Fruit fly (Drosophila melanogaster) whole organism, embryonic: ENCODE results near the gene fwd.

Source experiments
- Atf-2 ChIP-seq: fragments of 200-800 bp; sonication (Bioruptor generic); optimal IDR thresholded peaks from 2 replicates; lab custom pipeline; 2016; ENCODE audit warnings: missing biosample characterization, missing genetic modification characterization
- CG10462 ChIP-seq: fragments of 200-800 bp; sonication (Bioruptor generic); optimal IDR thresholded peaks from 2 replicates; lab custom pipeline; 2016; ENCODE audit warnings: missing biosample characterization, missing genetic modification characterization
- CG11560 ChIP-seq: fragments of 200-800 bp; sonication (Bioruptor generic); IDR thresholded peaks from 3 replicates; pipeline ENCODE4 v1.3.6; 2022; ENCODE audit warnings: missing biosample characterization, missing genetic modification characterization
- CG11695 ChIP-seq: fragments of 200-800 bp; sonication (Bioruptor generic); IDR thresholded peaks from 3 replicates; pipeline ENCODE4 v1.3.6; 2022; ENCODE audit warnings: missing biosample characterization, missing genetic modification characterization
- CG12104 ChIP-seq: fragments of 200-800 bp; sonication (Bioruptor generic); optimal IDR thresholded peaks from 3 replicates; lab custom pipeline; 2016; ENCODE audit warnings: missing biosample characterization, missing genetic modification characterization
- CG12155 ChIP-seq: fragments of 200-800 bp; sonication (Bioruptor generic); optimal IDR thresholded peaks from 3 replicates; lab custom pipeline; 2016; ENCODE audit warnings: missing biosample characterization, missing genetic modification characterization
- CG12236 ChIP-seq: fragments of 200-800 bp; sonication (Bioruptor generic); optimal IDR thresholded peaks from 2 replicates; lab custom pipeline; 2016; ENCODE audit warnings: missing biosample characterization, missing genetic modification characterization
- CG13296 ChIP-seq: fragments of 200-800 bp; sonication (Bioruptor generic); optimal IDR thresholded peaks from 3 replicates; lab custom pipeline; 2018; ENCODE audit warnings: missing biosample characterization, mild to moderate bottlenecking, missing genetic modification characterization
- CG13775 ChIP-seq: fragments of 200-800 bp; sonication (Bioruptor generic); optimal IDR thresholded peaks from 3 replicates; lab custom pipeline; 2017; ENCODE audit warnings: missing biosample characterization, mild to moderate bottlenecking, missing genetic modification characterization
- CG14667 ChIP-seq: fragments of 200-800 bp; sonication (Bioruptor generic); IDR thresholded peaks from 2 replicates; pipeline ENCODE4 v1.3.6; 2022; ENCODE audit warnings: missing biosample characterization, missing genetic modification characterization
- CG17328 ChIP-seq: fragments of 200-800 bp; sonication (Bioruptor generic); IDR thresholded peaks from 2 replicates; pipeline ENCODE4 v1.3.6; 2022; ENCODE audit warnings: missing biosample characterization, missing genetic modification characterization
- CG18011 ChIP-seq: fragments of 200-800 bp; sonication (Bioruptor generic); optimal IDR thresholded peaks from 2 replicates; lab custom pipeline; 2017; ENCODE audit warnings: missing biosample characterization, missing genetic modification characterization, mild to moderate bottlenecking, moderate library complexity, missing genotype
- CG18476 ChIP-seq: fragments of 200-800 bp; sonication (Bioruptor generic); optimal IDR thresholded peaks from 2 replicates; lab custom pipeline; 2016; ENCODE audit warnings: missing biosample characterization, mild to moderate bottlenecking, missing genetic modification characterization
- CG2202 ChIP-seq: fragments of 200-800 bp; sonication (Bioruptor generic); optimal IDR thresholded peaks from 2 replicates; lab custom pipeline; 2018; ENCODE audit warnings: missing biosample characterization, mild to moderate bottlenecking, missing genetic modification characterization
- CG34376 ChIP-seq: fragments of 200-800 bp; sonication (Bioruptor generic); optimal IDR thresholded peaks from 2 replicates; lab custom pipeline; 2018; ENCODE audit warnings: missing biosample characterization, mild to moderate bottlenecking, missing genetic modification characterization
- CG3995 ChIP-seq: fragments of 200-800 bp; sonication (Bioruptor generic); optimal IDR thresholded peaks from 3 replicates; lab custom pipeline; 2016; ENCODE audit warnings: missing biosample characterization, missing genetic modification characterization
- CG5180 ChIP-seq: fragments of 200-800 bp; sonication (Bioruptor generic); optimal IDR thresholded peaks from 3 replicates; lab custom pipeline; 2017; ENCODE audit warnings: missing biosample characterization, missing genetic modification characterization, mild to moderate bottlenecking, moderate library complexity, missing genetic modification reagents
- Dek ChIP-seq: fragments of 200-800 bp; sonication (Bioruptor generic); optimal IDR thresholded peaks from 3 replicates; lab custom pipeline; 2019; ENCODE audit warnings: missing biosample characterization, mild to moderate bottlenecking, missing genetic modification characterization, moderate library complexity
- Dfd ChIP-seq, 2 experiments: fragments of >200 bp; optimal IDR thresholded peaks; 2 replicates each; lab custom pipeline; 2017; ENCODE audit warnings: missing biosample characterization in 2 of 2, missing genetic modification characterization in 2 of 2
- Ets65A ChIP-seq: fragments of 200-800 bp; sonication (Bioruptor generic); peaks from one replicate; lab custom pipeline; 2016; ENCODE audit warnings: missing biosample characterization, missing genetic modification characterization
- Gug ChIP-seq: fragments of 200-800 bp; sonication (Bioruptor generic); IDR thresholded peaks from 4 replicates; pipeline ENCODE4 v1.3.6; 2022; ENCODE audit warnings: missing biosample characterization, missing genetic modification characterization
- HLH54F ChIP-seq: fragments of 200-800 bp; sonication (Bioruptor generic); optimal IDR thresholded peaks from 3 replicates; lab custom pipeline; 2016; ENCODE audit warnings: missing biosample characterization, missing genetic modification characterization
- Hand ChIP-seq: fragments of 200-800 bp; sonication (Bioruptor generic); optimal IDR thresholded peaks from 2 replicates; lab custom pipeline; 2017; ENCODE audit warnings: mild to moderate bottlenecking, missing biosample characterization, missing genetic modification reagents, missing genetic modification characterization
- Myb ChIP-seq: fragments of 200-800 bp; sonication (Bioruptor generic); optimal IDR thresholded peaks from 2 replicates; lab custom pipeline; 2016; ENCODE audit warnings: missing biosample characterization, missing genetic modification characterization
- Neu2 ChIP-seq: fragments of 200-800 bp; sonication (Bioruptor generic); optimal IDR thresholded peaks from 3 replicates; lab custom pipeline; 2016; ENCODE audit warnings: missing biosample characterization, missing genetic modification characterization, borderline replicate concordance
- Xrp1 ChIP-seq: fragments of 200-800 bp; sonication (Bioruptor generic); IDR thresholded peaks from 2 replicates; pipeline ENCODE4 v1.3.6; 2022; ENCODE audit warnings: missing biosample characterization, missing genetic modification characterization
- ab ChIP-seq: fragments of 200-800 bp; sonication (Bioruptor generic); optimal IDR thresholded peaks from 2 replicates; lab custom pipeline; 2016; ENCODE audit warnings: missing biosample characterization, missing genetic modification characterization
- al ChIP-seq: fragments of 200-800 bp; sonication (Bioruptor generic); IDR thresholded peaks from 2 replicates; pipeline ENCODE4 v1.3.6; 2022; ENCODE audit warnings: missing biosample characterization, missing genetic modification characterization
- aop ChIP-seq: fragments of 200-800 bp; sonication (Bioruptor generic); IDR thresholded peaks from 2 replicates; pipeline ENCODE4 v1.3.6; 2022; ENCODE audit warnings: missing biosample characterization, missing genetic modification characterization
- ap ChIP-seq: fragments of 200-800 bp; sonication (Bioruptor generic); IDR thresholded peaks from 2 replicates; pipeline ENCODE4 v1.3.6; 2022; ENCODE audit warnings: missing biosample characterization, missing genetic modification characterization
- bbx ChIP-seq: fragments of 200-800 bp; sonication (Bioruptor generic); IDR thresholded peaks from 2 replicates; pipeline ENCODE4 v1.3.6; 2022; ENCODE audit warnings: missing biosample characterization, missing genetic modification characterization; ENCODE audit not compliant: partially characterized antibody
- caup ChIP-seq: fragments of 200-800 bp; sonication (Bioruptor generic); optimal IDR thresholded peaks from 3 replicates; lab custom pipeline; 2017; ENCODE audit warnings: missing biosample characterization, mild to moderate bottlenecking, missing genetic modification characterization, moderate library complexity; ENCODE audit not compliant: severe bottlenecking
- corto ChIP-seq: fragments of 200-800 bp; sonication (Bioruptor generic); optimal IDR thresholded peaks from 2 replicates; lab custom pipeline; 2016; ENCODE audit warnings: missing biosample characterization, mild to moderate bottlenecking, missing genetic modification characterization, moderate library complexity
- croc ChIP-seq: fragments of 200-800 bp; sonication (Bioruptor generic); conservative IDR thresholded peaks from 3 replicates; pipeline ENCODE4 v1.3.6; 2022; ENCODE audit warnings: missing biosample characterization, missing genetic modification characterization
- dati ChIP-seq: fragments of 200-800 bp; sonication (Bioruptor generic); IDR thresholded peaks from 2 replicates; pipeline ENCODE4 v1.3.6; 2022; ENCODE audit warnings: missing biosample characterization, missing genetic modification characterization
- disco-r ChIP-seq: fragments of 200-800 bp; sonication (Bioruptor generic); optimal IDR thresholded peaks from 2 replicates; lab custom pipeline; 2016; ENCODE audit warnings: missing biosample characterization, missing genetic modification characterization
- dmrt11E ChIP-seq: fragments of 200-800 bp; sonication (Bioruptor generic); optimal IDR thresholded peaks from 3 replicates; lab custom pipeline; 2018; ENCODE audit warnings: missing biosample characterization, mild to moderate bottlenecking, missing genetic modification characterization, moderate library complexity
- dysf ChIP-seq: fragments of 200-800 bp; sonication (Bioruptor generic); IDR thresholded peaks from 3 replicates; pipeline ENCODE4 v1.3.6; 2022; ENCODE audit warnings: missing biosample characterization, missing genetic modification characterization
- en ChIP-seq: fragments of 200-800 bp; sonication (Bioruptor generic); optimal IDR thresholded peaks from 2 replicates; lab custom pipeline; 2016; ENCODE audit warnings: missing biosample characterization, missing genetic modification characterization
- gro ChIP-seq: fragments of 200-800 bp; sonication (Bioruptor generic); optimal IDR thresholded peaks from 2 replicates; lab custom pipeline; 2016; ENCODE audit warnings: missing biosample characterization, missing genetic modification characterization
- kah ChIP-seq: fragments of 200-800 bp; sonication (Bioruptor generic); optimal IDR thresholded peaks from 2 replicates; lab custom pipeline; 2018; ENCODE audit warnings: missing biosample characterization, mild to moderate bottlenecking, missing genetic modification characterization
- lov ChIP-seq, 2 experiments: fragments of 200-800 bp in 1 of 2; fragments of >200 bp in 1 of 2; sonication (Bioruptor generic) in 1 of 2; IDR thresholded peaks in 1 of 2; optimal IDR thresholded peaks in 1 of 2; 2 replicates in 1 of 2; 3 replicates in 1 of 2; pipeline versions ENCODE4 v1.3.6 to Lab custom; 2017 to 2022; ENCODE audit warnings: missing biosample characterization in 1 of 2, missing genetic modification characterization in 1 of 2
- mld ChIP-seq: fragments of 200-800 bp; sonication (Bioruptor generic); IDR thresholded peaks from 3 replicates; pipeline ENCODE4 v1.3.6; 2022; ENCODE audit warnings: missing biosample characterization, missing genetic modification characterization; ENCODE audit not compliant: partially characterized antibody
- nmo ChIP-seq: fragments of 200-800 bp; sonication (Bioruptor generic); optimal IDR thresholded peaks from 2 replicates; lab custom pipeline; 2018; ENCODE audit warnings: missing biosample characterization, mild to moderate bottlenecking, missing genetic modification characterization, moderate library complexity
- org-1 ChIP-seq: fragments of 200-800 bp; sonication (Bioruptor generic); optimal IDR thresholded peaks from 2 replicates; lab custom pipeline; 2017; ENCODE audit warnings: missing biosample characterization, missing genetic modification characterization
- otp ChIP-seq: fragments of 200-800 bp; sonication (Bioruptor generic); IDR thresholded peaks from 3 replicates; pipeline ENCODE4, ENCODE4 v1.3.6; 2022; ENCODE audit warnings: missing biosample characterization, missing genetic modification characterization
- peb ChIP-seq: fragments of 200-800 bp; sonication (Bioruptor generic); IDR thresholded peaks from 2 replicates; pipeline ENCODE4 v1.3.6; 2022; ENCODE audit warnings: missing biosample characterization, missing genetic modification characterization
- sens-2 ChIP-seq: fragments of 200-800 bp; sonication (Bioruptor generic); IDR thresholded peaks from 2 replicates; pipeline ENCODE4 v1.3.6; 2022; ENCODE audit warnings: missing biosample characterization, missing genetic modification characterization
- sima ChIP-seq: fragments of 200-800 bp; sonication (Bioruptor generic); optimal IDR thresholded peaks from 2 replicates; lab custom pipeline; 2016; ENCODE audit warnings: missing biosample characterization, missing genetic modification characterization
- slou ChIP-seq: fragments of 200-800 bp; sonication (Bioruptor generic); optimal IDR thresholded peaks from 3 replicates; lab custom pipeline; 2016; ENCODE audit warnings: missing biosample characterization, missing genetic modification characterization
- ttk ChIP-seq: fragments of 200-800 bp; sonication (Bioruptor generic); IDR thresholded peaks from 2 replicates; pipeline ENCODE4 v2.1.2; 2022; ENCODE audit warnings: missing biosample characterization, missing genetic modification characterization

Gene fwd

DNA sequence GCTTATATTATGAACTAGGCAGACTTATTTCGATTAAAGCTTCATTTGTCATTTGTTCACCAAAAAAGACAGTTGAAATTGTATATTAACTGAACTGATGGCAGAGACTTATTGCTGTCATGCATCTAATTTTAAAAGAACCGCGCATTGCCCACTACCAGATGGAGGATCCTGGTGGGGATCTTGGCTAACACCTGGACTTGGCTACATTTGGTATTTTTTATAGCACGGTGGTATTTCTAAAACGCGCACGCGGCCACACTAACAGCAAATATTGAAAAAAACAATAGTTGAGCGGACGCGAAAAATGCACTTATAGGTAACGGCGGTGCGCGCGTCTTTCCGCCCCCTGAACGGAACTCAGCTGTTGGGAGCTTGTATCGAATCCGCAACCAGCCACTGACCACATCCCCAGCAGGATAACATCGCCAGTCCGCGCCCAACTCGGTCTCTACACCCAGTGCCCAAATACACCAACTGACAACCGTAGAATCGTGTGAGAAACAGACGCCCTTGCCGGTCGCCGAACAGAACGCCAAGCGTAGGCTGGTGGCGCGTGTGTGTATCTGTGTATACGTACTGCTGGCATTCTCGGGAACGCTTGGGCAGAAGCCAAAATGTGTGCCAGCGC is 27.4 kb downstream of the fwd start (continued):
- TF ChIP-seq nmo (peak; percentile 27), sens-2 (GFP tag; lab: Robert Waterston, UW) (no peak), CG18476 (GFP tag; lab: Kevin White, UChicago) (no peak), Myb (GFP tag; lab: Kevin White, UChicago) (peak; percentile 74), peb (GFP tag; lab: Robert Waterston, UW) (no peak), kah (GFP tag; lab: Kevin White, UChicago) (no peak), CG11695 (GFP tag; lab: Robert Waterston, UW) (no peak; the same call in 2 of the 3 replicates), org-1 (no peak), CG2202 (tag; lab: Kevin White, UChicago) (no peak), HLH54F (GFP tag; lab: Kevin White, UChicago) (peak; percentile 6), Dek (tag; lab: Kevin White, UChicago) (peak; percentile 52), CG13296 (GFP tag; lab: Kevin White, UChicago) (no peak), Gug (GFP tag; lab: Robert Waterston, UW) (no peak), ab (GFP tag; lab: Kevin White, UChicago) (no peak), otp (GFP tag; lab: Robert Waterston, UW) (no peak), Hand (GFP tag; lab: Kevin White, UChicago) (no peak), CG3995 (GFP tag; lab: Kevin White, UChicago) (no peak), CG18011 (GFP tag; lab: Kevin White, UChicago) (no peak), CG13775 (GFP tag; lab: Kevin White, UChicago) (no peak), en (no peak), croc (no peak), Neu2 (GFP tag; lab: Kevin White, UChicago) (peak; percentile 34), ap (GFP tag; lab: Robert Waterston, UW) (no peak), CG11560 (tag; lab: Robert Waterston, UW) (no peak), lov (optimal IDR thresholded peaks at IDR 0.05; lab: Kevin White, UChicago) (no peak), lov (GFP tag; IDR thresholded peaks at IDR 0.05; lab: Robert Waterston, UW) (no peak), dati (GFP tag; lab: Robert Waterston, UW) (no peak), dysf (GFP tag; lab: Robert Waterston, UW) (no peak), Atf-2 (no peak), CG12104 (GFP tag; lab: Kevin White, UChicago) (no peak), ttk (no peak), CG10462 (GFP tag; lab: Kevin White, UChicago) (no peak), CG12155 (GFP tag; lab: Kevin White, UChicago) (no peak), CG34376 (GFP tag; lab: Kevin White, UChicago) (peak; percentile 10), slou (GFP tag; lab: Kevin White, UChicago) (no peak), caup (GFP tag; lab: Kevin White, UChicago) (no peak), disco-r (GFP tag; lab: Kevin White, UChicago) (no peak), CG12236 (GFP tag; lab: Kevin White, UChicago) (no peak), corto (GFP tag; lab: Kevin White, UChicago) (no peak), Xrp1 (no peak), al (GFP tag; lab: Robert Waterston, UW) (no peak), sima (GFP tag; lab: Kevin White, UChicago) (no peak), CG14667 (GFP tag; lab: Robert Waterston, UW) (no peak), CG17328 (GFP tag; lab: Robert Waterston, UW) (no peak), gro (GFP tag; lab: Kevin White, UChicago) (peak; percentile 46), Ets65A (GFP tag; lab: Kevin White, UChicago) (no peak), mld (GFP tag; lab: Robert Waterston, UW) (no peak), Dfd (GFP tag; optimal IDR thresholded peaks at IDR 0.05; lab: Kevin White, UChicago) (no peak), bbx (GFP tag; lab: Robert Waterston, UW) (0 out of 2 replicates have a peak, but pooled peaks have one; percentile 32), aop (no peak), dmrt11E (tag; lab: Kevin White, UChicago) (no peak), CG5180 (GFP tag; lab: Kevin White, UChicago) (no peak)
